Worm (Caenorhabditis elegans): ENCODE measurements around the gene pho-14.

- TF ChIP-seq unc-39 (tag; optimal IDR thresholded peaks at IDR 0.05) (no peak), ztf-1 (GFP tag; conservative IDR thresholded peaks at IDR 0.05) (no peak), sem-4 (tag; optimal IDR thresholded peaks at IDR 0.05) (no peak)
Measured at ce11 chrII:1149390-1149789, 48.8 kb upstream of the pho-14 start.
